Worm (Caenorhabditis elegans): ENCODE data around the gene fbxc-51.
"Not testable (repeated sequence)": the region's sequence is repeated elsewhere in the genome, so short reads cannot be mapped to it uniquely, and the experiment has no call there.

The fbxc-51 gene

DNA sequence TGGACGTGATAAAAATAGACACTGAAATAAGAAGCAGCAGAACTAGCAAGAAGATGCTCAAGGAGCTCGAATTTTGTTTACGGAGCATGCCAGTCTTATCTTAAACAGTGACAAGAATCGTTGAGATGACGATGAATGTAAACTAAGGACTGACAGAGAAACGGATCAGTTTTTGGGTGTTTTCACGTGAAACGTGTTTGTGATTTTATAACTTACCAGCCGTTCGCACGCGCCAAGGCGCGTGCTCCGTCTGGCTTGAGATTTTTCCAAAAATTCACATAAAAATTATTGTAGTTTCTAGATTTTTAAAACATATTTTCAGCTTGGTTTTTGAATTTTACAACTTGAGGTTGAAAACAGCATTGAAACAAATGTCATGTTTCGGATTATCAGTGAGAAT, 18.0 kb upstream of the fbxc-51 start, which contains the start of gene F28A10.5:
Gene F28A10.5, minus strand, starts transcription at position 101 of the 400 bp plus-strand sequence.
- not testable (repeated sequence) for TF ChIP-seq ceh-24, pros-1, ref-2 (tag; optimal IDR thresholded peaks at IDR 0.05)

DNA sequence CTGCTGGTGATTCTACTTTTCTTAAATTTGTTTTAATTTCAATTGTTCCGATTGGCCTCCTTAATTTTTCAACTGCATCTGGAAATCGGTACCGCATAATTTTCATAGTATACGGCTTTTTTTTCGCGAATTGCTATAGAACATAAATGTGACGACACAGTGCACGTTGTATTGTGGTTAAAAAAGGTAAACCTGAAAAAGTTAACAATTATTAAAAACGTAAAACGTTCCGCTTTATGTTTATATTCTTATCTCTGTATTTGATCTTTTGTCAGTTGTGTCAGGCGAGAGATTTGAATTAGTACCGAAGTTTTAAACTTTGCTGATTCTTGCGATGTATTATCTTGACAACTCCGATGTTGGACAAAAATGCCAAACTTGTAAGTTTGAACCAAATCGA, 7.0 kb upstream of the fbxc-51 start, which contains the start of gene Y46B2A.4:
Gene Y46B2A.4, plus strand, starts transcription at position 301 of the 400 bp plus-strand sequence.
- TF ChIP-seq syd-9 (tag; optimal IDR thresholded peaks at IDR 0.05) (no peak), ceh-19 (GFP tag; optimal IDR thresholded peaks at IDR 0.05) (no peak), F13H6.1 (tag; optimal IDR thresholded peaks at IDR 0.05) (no peak), pax-1 (tag; optimal IDR thresholded peaks at IDR 0.05) (no peak), lin-11 (tag; optimal IDR thresholded peaks at IDR 0.05) (no peak)

DNA sequence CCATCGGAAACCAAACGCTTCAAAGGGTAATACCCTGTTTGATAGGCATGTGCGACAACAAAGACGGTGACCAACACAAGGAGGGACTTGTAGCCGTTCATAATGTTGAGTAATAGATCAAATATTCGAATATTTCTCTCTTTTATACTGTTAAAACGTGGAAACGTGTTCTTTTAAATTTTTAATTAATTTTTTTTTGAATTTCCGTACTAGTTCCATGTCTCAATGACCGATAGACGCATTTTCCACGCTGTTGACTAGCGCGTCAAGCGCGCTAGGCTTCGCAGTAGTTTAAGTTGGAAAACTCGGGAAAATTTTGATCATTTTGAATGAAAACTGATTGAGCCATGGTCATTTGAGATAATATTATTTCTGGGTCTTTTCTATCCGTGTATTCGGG, 1.8 kb upstream of the fbxc-51 start, which contains the start of gene Y46B2A.3:
Gene Y46B2A.3, minus strand, starts transcription at position 101 of the 400 bp plus-strand sequence.
- TF ChIP-seq ttx-3 (tag; optimal IDR thresholded peaks at IDR 0.05) (no peak), hlh-15 (tag; optimal IDR thresholded peaks at IDR 0.05) (no peak), sdc-2 (tag; optimal IDR thresholded peaks at IDR 0.05) (no peak), ceh-14 (tag; optimal IDR thresholded peaks at IDR 0.05) (no peak), hlh-13 (GFP tag; optimal IDR thresholded peaks at IDR 0.05) (no peak), tbx-2 (tag; optimal IDR thresholded peaks at IDR 0.05) (no peak), nfya-1 (tag; optimal IDR thresholded peaks at IDR 0.05) (no peak), ceh-31 (tag; optimal IDR thresholded peaks at IDR 0.05) (no peak), nhr-232 (tag; optimal IDR thresholded peaks at IDR 0.05) (no peak), mec-3 (tag; optimal IDR thresholded peaks at IDR 0.05; ENCODE audit: borderline replicate concordance) (no peak), zip-5 (tag; optimal IDR thresholded peaks at IDR 0.05) (no peak), ceh-30 (tag; optimal IDR thresholded peaks at IDR 0.05) (no peak), ceh-48 (tag; optimal IDR thresholded peaks at IDR 0.05) (no peak), ets-4 (tag; optimal IDR thresholded peaks at IDR 0.05) (no peak), ztf-16 (tag; optimal IDR thresholded peaks at IDR 0.05) (no peak), pha-2 (tag; optimal IDR thresholded peaks at IDR 0.05) (no peak)

DNA sequence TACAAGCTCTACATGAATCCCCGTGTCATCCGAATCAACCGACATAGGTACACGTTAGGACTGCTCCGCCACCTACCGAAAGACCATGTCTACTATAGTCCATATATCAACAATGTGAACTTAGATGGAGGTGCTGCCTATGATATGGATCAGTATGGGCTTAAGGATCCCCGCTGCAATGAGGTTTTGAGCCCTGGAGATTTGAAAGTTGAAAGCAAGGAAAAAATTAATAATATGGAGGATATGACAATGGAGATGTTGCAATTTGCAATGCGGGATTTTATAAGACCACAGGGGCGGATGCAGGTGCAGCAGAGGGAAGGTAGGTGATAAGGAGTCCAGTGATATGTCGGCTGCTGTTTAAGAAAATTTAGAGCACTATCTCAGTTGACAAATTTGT, 702 bp downstream of the fbxc-51 start:
- TF ChIP-seq rnt-1 (tag; optimal IDR thresholded peaks at IDR 0.05): no peak
- no peak for TF ChIP-seq C38D4.7 (GFP tag; optimal IDR thresholded peaks at IDR 0.05)
- no peak for TF ChIP-seq pha-2 (tag; optimal IDR thresholded peaks at IDR 0.05)
- no peak for TF ChIP-seq ceh-6 (GFP tag; optimal IDR thresholded peaks at IDR 0.05)
- no peak for TF ChIP-seq ttx-3 (tag; optimal IDR thresholded peaks at IDR 0.05)
- TF ChIP-seq ceh-14 (tag; optimal IDR thresholded peaks at IDR 0.05): no peak
- no peak for TF ChIP-seq ceh-18 (tag; optimal IDR thresholded peaks at IDR 0.05)
- TF ChIP-seq sdc-2 (tag; optimal IDR thresholded peaks at IDR 0.05): no peak

DNA sequence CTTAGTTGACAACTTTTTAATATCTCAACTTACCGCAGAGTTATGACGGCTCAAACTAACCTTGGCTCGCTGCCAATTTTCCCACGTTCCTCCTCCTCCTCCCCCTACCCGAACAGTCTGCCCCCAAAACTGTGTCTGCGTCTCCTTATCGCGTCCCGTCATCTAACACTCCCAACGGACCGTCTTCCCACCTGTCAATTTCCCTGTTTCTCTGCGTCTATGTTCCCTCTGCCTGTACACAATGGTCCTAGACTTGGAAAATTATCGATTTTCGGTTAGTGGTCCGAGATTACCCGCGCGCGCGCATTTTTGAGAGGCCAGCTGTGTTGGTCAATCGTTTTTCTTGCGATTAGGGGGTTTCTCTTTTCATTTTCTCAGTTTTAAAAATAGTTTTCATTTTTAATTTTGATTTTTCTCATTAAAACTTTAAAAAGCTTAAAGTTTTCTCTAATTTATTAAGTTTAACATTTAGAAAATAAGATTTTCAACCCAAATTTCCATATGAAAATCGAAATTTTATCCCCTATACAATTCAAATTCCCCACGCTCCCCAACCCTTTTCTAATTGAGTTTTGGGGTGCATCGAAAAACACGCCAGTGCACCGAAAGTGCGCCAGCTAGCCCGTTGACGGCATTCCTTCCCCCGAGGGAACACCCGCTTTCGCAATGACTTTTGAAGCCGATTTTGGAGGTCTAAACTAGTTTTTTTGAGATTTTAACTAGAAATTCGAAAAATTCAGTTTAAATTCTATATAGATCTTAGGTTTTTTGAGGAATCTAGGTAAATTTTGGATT, 4.6 kb downstream of the fbxc-51 start, which contains the start of gene alg-2:
Gene alg-2, plus strand, starts transcription at position 220 of the 795 bp plus-strand sequence.
- TF ChIP-seq unc-42 (tag; optimal IDR thresholded peaks at IDR 0.05) (peak; percentile 91), ceh-48 (tag; optimal IDR thresholded peaks at IDR 0.05) (peak; percentile 67), ets-4 (tag; optimal IDR thresholded peaks at IDR 0.05) (peak; percentile 15), unc-86 (tag; optimal IDR thresholded peaks at IDR 0.05) (no peak), Y22D7AL.16 (tag; optimal IDR thresholded peaks at IDR 0.05) (no peak), fkh-6 (tag; optimal IDR thresholded peaks at IDR 0.05) (no peak), ceh-31 (tag; optimal IDR thresholded peaks at IDR 0.05) (peak; percentile 1), ref-2 (tag; optimal IDR thresholded peaks at IDR 0.05) (peak; percentile 52), mec-3 (tag; optimal IDR thresholded peaks at IDR 0.05; ENCODE audit: borderline replicate concordance) (no peak), gmeb-2 (tag; optimal IDR thresholded peaks at IDR 0.05) (no peak), C08G9.2 (tag; optimal IDR thresholded peaks at IDR 0.05) (no peak), ceh-18 (tag; optimal IDR thresholded peaks at IDR 0.05) (no peak), ahr-1 (tag; optimal IDR thresholded peaks at IDR 0.05) (no peak), T23F11.4 (GFP tag; optimal IDR thresholded peaks at IDR 0.05) (no peak), fkh-10 (GFP tag; optimal IDR thresholded peaks at IDR 0.05) (no peak), unc-3 (GFP tag; conservative IDR thresholded peaks at IDR 0.05) (peak; percentile 48; the same call in 1 of the 2 replicates), unc-3 (tag; optimal IDR thresholded peaks at IDR 0.05) (peak; percentile 82), sox-4 (tag; optimal IDR thresholded peaks at IDR 0.05) (no peak), pqm-1 (tag; optimal IDR thresholded peaks at IDR 0.05) (no peak), che-1 (tag; optimal IDR thresholded peaks at IDR 0.05) (peak; percentile 26), ceh-2 (tag; optimal IDR thresholded peaks at IDR 0.05) (no peak), unc-55 (GFP tag; optimal IDR thresholded peaks at IDR 0.05) (peak; percentile 28), ceh-14 (tag; optimal IDR thresholded peaks at IDR 0.05) (peak; percentile 7)

All from whole organism, late embryonic.